Fruit fly (Drosophila melanogaster) whole organism, wandering third instar larva: ENCODE data around the gene CG6409.

Source experiments
- Abd-B ChIP-seq: fragments of >200 bp; optimal IDR thresholded peaks from 2 replicates; lab custom pipeline; 2017; ENCODE audit warnings: missing biosample characterization, missing genetic modification characterization
- Jra ChIP-seq: sonication (Bioruptor generic); optimal IDR thresholded peaks from 2 replicates; lab custom pipeline; 2016; ENCODE audit warnings: missing biosample characterization, missing genetic modification characterization
- Myc ChIP-seq: fragments of >200 bp; optimal IDR thresholded peaks from 2 replicates; lab custom pipeline; 2017
- N ChIP-seq: fragments of >200 bp; optimal IDR thresholded peaks from 2 replicates; lab custom pipeline; 2018; ENCODE audit warnings: missing biosample characterization, missing external identifiers, missing genetic modification characterization
- OdsH ChIP-seq: fragments of 200-800 bp; sonication (Bioruptor generic); optimal IDR thresholded peaks from 2 replicates; lab custom pipeline; 2016; ENCODE audit warnings: missing biosample characterization, mild to moderate bottlenecking, missing genetic modification characterization
- Rel ChIP-seq, 2 experiments: fragments of 200-800 bp; sonication (Bioruptor generic) in 1 of 2; optimal IDR thresholded peaks; 2 replicates in 1 of 2; 3 replicates in 1 of 2; lab custom pipeline; 2016 to 2019; ENCODE audit warnings: mild to moderate bottlenecking in 2 of 2, missing biosample characterization in 2 of 2, missing genetic modification characterization in 2 of 2, moderate library complexity in 1 of 2
- Sp1 ChIP-seq: fragments of 200-800 bp; sonication (Bioruptor generic); optimal IDR thresholded peaks from 3 replicates; lab custom pipeline; 2019; ENCODE audit warnings: missing biosample characterization, mild to moderate bottlenecking, missing genetic modification characterization, moderate library complexity
- dl ChIP-seq, 2 experiments: fragments of 175-275, 200-275 bp in 1 of 2; fragments of 200-275 bp in 1 of 2; sonication (Bioruptor generic); optimal IDR thresholded peaks; lab custom pipeline; 2018; ENCODE audit warnings: mild to moderate bottlenecking in 2 of 2, missing biosample characterization in 2 of 2, missing genetic modification characterization in 2 of 2, moderate library complexity in 2 of 2; ENCODE audit not compliant: partially characterized antibody in 2 of 2, insufficient read depth in 1 of 2
- jim ChIP-seq: fragments of 175-275, 200-325 bp; sonication (Bioruptor generic); optimal IDR thresholded peaks from 2 replicates; lab custom pipeline; 2016; ENCODE audit warnings: missing biosample characterization, mild to moderate bottlenecking, missing genetic modification characterization
- psq ChIP-seq: fragments of 200-800 bp; sonication (Bioruptor generic); optimal IDR thresholded peaks from 3 replicates; lab custom pipeline; 2017; ENCODE audit warnings: missing biosample characterization, mild to moderate bottlenecking, missing genetic modification characterization, moderate library complexity
- usp ChIP-seq: fragments of >200 bp; optimal IDR thresholded peaks from 2 replicates; lab custom pipeline; 2017; ENCODE audit warnings: missing biosample characterization, missing genetic modification characterization

DNA sequence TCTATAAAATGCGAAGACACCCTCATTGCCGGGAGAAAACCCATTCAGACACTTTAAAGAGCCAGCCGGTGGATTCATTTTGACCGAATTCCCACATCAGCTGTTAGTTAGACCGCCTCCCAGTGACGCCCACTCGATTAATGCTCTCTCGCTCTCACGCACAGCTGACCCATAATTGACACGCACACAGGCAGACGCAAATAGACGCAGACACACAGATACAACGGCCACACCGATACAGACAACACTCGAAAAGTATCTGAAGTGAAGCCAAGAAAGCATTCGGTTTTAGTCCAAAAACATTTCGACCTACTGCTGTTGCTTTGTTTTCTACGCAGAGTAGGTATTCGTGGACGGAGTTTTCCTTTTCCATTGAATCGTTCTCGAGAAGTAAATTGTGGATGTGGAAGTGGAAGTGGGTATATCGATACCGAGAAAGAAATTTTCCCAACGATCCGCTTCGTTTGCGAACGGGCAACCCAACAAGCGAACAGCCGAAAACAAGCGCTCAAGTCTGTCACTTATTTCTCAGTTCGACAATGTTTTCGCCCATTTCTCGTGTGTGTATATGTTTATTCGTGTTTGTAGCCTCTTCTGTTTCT is 22.0 kb downstream of the CG6409 start:
- TF ChIP-seq N (GFP tag; lab: Kevin White, UChicago) (no peak), psq (GFP tag; lab: Kevin White, UChicago) (no peak), Jra (no peak), Abd-B (GFP tag; lab: Kevin White, UChicago) (no peak), OdsH (GFP tag; lab: Kevin White, UChicago) (no peak), dl (GFP tag; optimal IDR thresholded peaks at IDR 0.05; lab: Kevin White, UChicago; ENCODE audit: insufficient read depth in 1 of 2, partially characterized antibody in 2 of 2) (no peak), jim (GFP tag; lab: Kevin White, UChicago) (no peak), Sp1 (GFP tag; lab: Kevin White, UChicago) (no peak), Rel (GFP tag; optimal IDR thresholded peaks at IDR 0.05; lab: Kevin White, UChicago) (no peak), Rel (tag; optimal IDR thresholded peaks at IDR 0.05; lab: Kevin White, UChicago) (no peak), Myc (lab: Kevin White, UChicago) (no peak), usp (GFP tag; lab: Kevin White, UChicago) (no peak)
